Fruit fly (Drosophila melanogaster) whole organism, prepupa: ENCODE measurements around the gene CG2663.
A peak's percentile ranks its signal among the peaks of the same experiment; 100 is the strongest.

Experiments used
- Blimp-1 ChIP-seq: fragments of 200-800 bp; sonication (Bioruptor generic); optimal IDR thresholded peaks from 3 replicates; lab custom pipeline; 2017; ENCODE audit warnings: missing biosample characterization, missing genetic modification characterization, mild to moderate bottlenecking, moderate library complexity, missing genetic modification reagents
- CG11294 ChIP-seq: fragments of 200-800 bp; sonication (Bioruptor generic); IDR thresholded peaks from 2 replicates; pipeline ENCODE4 v1.3.6; 2022; ENCODE audit warnings: missing biosample characterization, missing genetic modification characterization
- CG1621 ChIP-seq: fragments of 200-800 bp; sonication (Bioruptor generic); optimal IDR thresholded peaks from 3 replicates; lab custom pipeline; 2018; ENCODE audit warnings: missing biosample characterization, mild to moderate bottlenecking, missing genetic modification characterization
- CG32006 ChIP-seq: fragments of 200-800 bp; sonication (Bioruptor generic); optimal IDR thresholded peaks from 3 replicates; lab custom pipeline; 2017; ENCODE audit warnings: missing biosample characterization, mild to moderate bottlenecking, missing genetic modification characterization
- CG3919 ChIP-seq: fragments of 200-800 bp; sonication (Bioruptor generic); optimal IDR thresholded peaks from 3 replicates; lab custom pipeline; 2016; ENCODE audit warnings: missing biosample characterization, missing genetic modification characterization
- CG6163 ChIP-seq: fragments of 200-800 bp; sonication (Bioruptor generic); IDR thresholded peaks from 3 replicates; pipeline ENCODE4 v1.3.6; 2022; ENCODE audit warnings: missing biosample characterization, missing genetic modification characterization
- CG6808 ChIP-seq: fragments of 200-800 bp; sonication (Bioruptor generic); optimal IDR thresholded peaks from 3 replicates; lab custom pipeline; 2017; ENCODE audit warnings: missing biosample characterization, missing genetic modification characterization, mild to moderate bottlenecking, moderate library complexity, missing genetic modification reagents
- CG6854 ChIP-seq: fragments of 200-800 bp; sonication (Bioruptor generic); optimal IDR thresholded peaks from 2 replicates; lab custom pipeline; 2017; ENCODE audit warnings: missing biosample characterization, mild to moderate bottlenecking, missing genetic modification characterization
- CG8319 ChIP-seq: fragments of 200-800 bp; sonication (Bioruptor generic); optimal IDR thresholded peaks from 3 replicates; lab custom pipeline; 2016; ENCODE audit warnings: missing biosample characterization, missing genetic modification characterization
- CG9139 ChIP-seq: fragments of 200-800 bp; sonication (Bioruptor generic); optimal IDR thresholded peaks from 3 replicates; lab custom pipeline; 2017; ENCODE audit warnings: missing biosample characterization, mild to moderate bottlenecking, missing genetic modification characterization
- Eip78C ChIP-seq: fragments of 200-800 bp; sonication (Bioruptor generic); peaks from one replicate; lab custom pipeline; 2016; ENCODE audit warnings: missing biosample characterization, missing genetic modification characterization
- Eip93F ChIP-seq: fragments of 200-800 bp; sonication (Bioruptor generic); optimal IDR thresholded peaks from 2 replicates; lab custom pipeline; 2016; ENCODE audit warnings: missing biosample characterization, mild to moderate bottlenecking, missing genetic modification characterization
- Gug ChIP-seq: fragments of 200-800 bp; sonication (Bioruptor generic); IDR thresholded peaks from 2 replicates; pipeline ENCODE4 v1.3.6; 2022; ENCODE audit warnings: missing biosample characterization, missing genetic modification characterization
- Hr39 ChIP-seq: fragments of 200-800 bp; sonication (Bioruptor generic); optimal IDR thresholded peaks from 2 replicates; lab custom pipeline; 2016; ENCODE audit warnings: missing biosample characterization, missing genetic modification characterization
- Hr4 ChIP-seq: fragments of 200-800 bp; sonication (Bioruptor generic); optimal IDR thresholded peaks from 3 replicates; lab custom pipeline; 2016; ENCODE audit warnings: missing biosample characterization, missing genetic modification characterization
- Lpt ChIP-seq: fragments of 200-800 bp; sonication (Bioruptor generic); optimal IDR thresholded peaks from 3 replicates; lab custom pipeline; 2016; ENCODE audit warnings: missing biosample characterization, missing genetic modification characterization
- Met ChIP-seq: fragments of 200-800 bp; sonication (Bioruptor generic); optimal IDR thresholded peaks from 3 replicates; lab custom pipeline; 2016; ENCODE audit warnings: missing biosample characterization, missing genetic modification characterization
- OdsH ChIP-seq: fragments of 200-800 bp; sonication (Bioruptor generic); optimal IDR thresholded peaks from 3 replicates; lab custom pipeline; 2016; ENCODE audit warnings: missing biosample characterization, missing genetic modification characterization
- Smox ChIP-seq: fragments of 200-800 bp; sonication (Bioruptor generic); optimal IDR thresholded peaks from 3 replicates; lab custom pipeline; 2016; ENCODE audit warnings: missing biosample characterization, missing genetic modification characterization
- Sox102F ChIP-seq: fragments of 200-800 bp; sonication (Bioruptor generic); optimal IDR thresholded peaks from 2 replicates; lab custom pipeline; 2016; ENCODE audit warnings: missing biosample characterization, mild to moderate bottlenecking, missing genetic modification characterization
- Sox14 ChIP-seq: fragments of 200-800 bp; sonication (Bioruptor generic); optimal IDR thresholded peaks from 3 replicates; lab custom pipeline; 2016; ENCODE audit warnings: missing biosample characterization, missing genetic modification characterization
- Sox15 ChIP-seq: fragments of 200-800 bp; sonication (Bioruptor generic); optimal IDR thresholded peaks from 3 replicates; lab custom pipeline; 2016; ENCODE audit warnings: missing biosample characterization, missing genetic modification characterization
- cyc ChIP-seq: fragments of 200-800 bp; sonication (Bioruptor generic); optimal IDR thresholded peaks from 3 replicates; lab custom pipeline; 2016; ENCODE audit warnings: missing biosample characterization, missing genetic modification characterization
- eg ChIP-seq: fragments of 200-800 bp; sonication (Bioruptor generic); IDR thresholded peaks from 3 replicates; pipeline ENCODE4 v1.3.6; 2022; ENCODE audit warnings: missing biosample characterization, missing genetic modification characterization
- esn ChIP-seq: fragments of 200-800 bp; sonication (Bioruptor generic); optimal IDR thresholded peaks from 2 replicates; lab custom pipeline; 2016; ENCODE audit warnings: missing biosample characterization, mild to moderate bottlenecking, missing genetic modification characterization, moderate library complexity
- lz ChIP-seq: fragments of 200-800 bp; sonication (Bioruptor generic); optimal IDR thresholded peaks from 3 replicates; lab custom pipeline; 2016; ENCODE audit warnings: missing biosample characterization, missing genetic modification characterization
- net ChIP-seq: fragments of 200-800 bp; sonication (Bioruptor generic); optimal IDR thresholded peaks from 3 replicates; lab custom pipeline; 2016; ENCODE audit warnings: missing biosample characterization, missing genetic modification characterization
- salr ChIP-seq, 2 experiments: fragments of 200-800 bp; sonication (Bioruptor generic); optimal IDR thresholded peaks; 3 replicates each; lab custom pipeline; 2016 to 2018; ENCODE audit warnings: missing biosample characterization in 2 of 2, missing genetic modification characterization in 2 of 2, mild to moderate bottlenecking in 1 of 2
- ss ChIP-seq, 2 experiments: fragments of 200-800 bp; sonication (Bioruptor generic); optimal IDR thresholded peaks; 2 replicates in 1 of 2; 3 replicates in 1 of 2; lab custom pipeline; 2017 to 2018; ENCODE audit warnings: mild to moderate bottlenecking in 2 of 2, missing biosample characterization in 2 of 2, missing genetic modification characterization in 2 of 2, moderate library complexity in 1 of 2
- svp ChIP-seq: fragments of 200-800 bp; sonication (Bioruptor generic); peaks from one replicate; lab custom pipeline; 2016; ENCODE audit warnings: missing biosample characterization, missing genetic modification characterization
- topi ChIP-seq: fragments of 200-800 bp; sonication (Bioruptor generic); optimal IDR thresholded peaks from 3 replicates; lab custom pipeline; 2016; ENCODE audit warnings: missing biosample characterization, missing genetic modification characterization

The CG2663 gene

dm6 chr3R:5395210-5395609 is 8.7 kb downstream of the CG2663 start:
- no peak for TF ChIP-seq CG32006 (GFP tag; lab: Kevin White, UChicago)
- TF ChIP-seq net, result no peak
- no peak for TF ChIP-seq eg (GFP tag; lab: Robert Waterston, UW)
- no peak for TF ChIP-seq topi
- TF ChIP-seq CG6808, result no peak
- TF ChIP-seq CG6854 (GFP tag; lab: Kevin White, UChicago), result no peak
- TF ChIP-seq CG9139, result no peak
- TF ChIP-seq OdsH (GFP tag; lab: Kevin White, UChicago), result no peak

- TF ChIP-seq CG8319 (GFP tag; lab: Kevin White, UChicago) (no peak), Met (peak; percentile 9), salr (GFP tag; optimal IDR thresholded peaks at IDR 0.05; lab: Kevin White, UChicago) (no peak), CG1621 (tag; lab: Kevin White, UChicago) (peak; percentile 17), Sox102F (GFP tag; lab: Kevin White, UChicago) (no peak), Sox14 (GFP tag; lab: Kevin White, UChicago) (peak; percentile 25), CG11294 (GFP tag; lab: Robert Waterston, UW) (no peak), svp (peak; percentile 88), eg (GFP tag; lab: Robert Waterston, UW) (no peak), esn (GFP tag; lab: Kevin White, UChicago) (no peak), CG3919 (no peak), Hr39 (no peak), CG9139 (no peak), CG6163 (GFP tag; lab: Robert Waterston, UW) (no peak), Gug (GFP tag; lab: Robert Waterston, UW) (no peak), Hr4 (GFP tag; lab: Kevin White, UChicago) (no peak), lz (peak; percentile 9), Eip78C (GFP tag; lab: Kevin White, UChicago) (peak; percentile 67), cyc (no peak)
- TF ChIP-seq, all 60 proteins: peak for 6
Measured at dm6 chr3R:5393742-5394391, 10.1 kb downstream of the CG2663 start, which contains the start of gene CG1172. Gene CG1172, plus strand, starts transcription at chr3R:5393922.

- TF ChIP-seq eg (GFP tag; lab: Robert Waterston, UW), result peak; percentile 39; the same call in 1 of the 3 replicates
- TF ChIP-seq Met, result no peak
- TF ChIP-seq, all 60 proteins: peak for 1
Measured at dm6 chr3R:5392621-5393020, 11.3 kb downstream of the CG2663 start, which contains the start of gene kkv. Gene kkv, minus strand, starts transcription at chr3R:5392866.

- peak; percentile 61 for TF ChIP-seq Blimp-1
- no peak for TF ChIP-seq salr (GFP tag; optimal IDR thresholded peaks at IDR 0.05; lab: Kevin White, UChicago)
Measured at dm6 chr3R:5392033-5392432, 11.9 kb downstream of the CG2663 start.

- TF ChIP-seq ss (GFP tag; optimal IDR thresholded peaks at IDR 0.05; lab: Kevin White, UChicago) (peak in 1 of 2 experiments; percentile 58), eg (GFP tag; lab: Robert Waterston, UW) (0 out of 3 replicates have a peak, but pooled peaks have one; percentile 23), Eip78C (GFP tag; lab: Kevin White, UChicago) (peak; percentile 40), Smox (GFP tag; lab: Kevin White, UChicago) (no peak), Eip93F (GFP tag; lab: Kevin White, UChicago) (no peak), Lpt (GFP tag; lab: Kevin White, UChicago) (peak; percentile 41), Sox15 (GFP tag; lab: Kevin White, UChicago) (no peak), Sox102F (GFP tag; lab: Kevin White, UChicago) (no peak), CG1621 (tag; lab: Kevin White, UChicago) (peak; percentile 54)
Measured at dm6 chr3R:5390095-5390663, 13.8 kb downstream of the CG2663 start.
